Worm (Caenorhabditis elegans) whole organism, L2 larva: ENCODE measurements around the gene F45E10.2.

Experiments
- ZK546.5 ChIP-seq: sonication (generic microtip); optimal IDR thresholded peaks from 2 replicates; lab custom pipeline; 2017; ENCODE audit warnings: missing biosample characterization, missing genetic modification characterization
- ama-1 ChIP-seq: fragments of 150-350 bp; optimal IDR thresholded peaks from 2 replicates; lab custom pipeline; 2018; ENCODE audit warnings: inconsistent platforms
- ceh-16 ChIP-seq: fragments of 150-350 bp; optimal IDR thresholded peaks from 2 replicates; lab custom pipeline; 2014; ENCODE audit warnings: missing biosample characterization, missing genetic modification characterization
- egl-27 ChIP-seq: sonication (generic microtip); optimal IDR thresholded peaks from 3 replicates; lab custom pipeline; 2017; ENCODE audit warnings: missing biosample characterization, missing genetic modification reagents, missing genetic modification characterization
- fos-1 ChIP-seq: fragments of 150-350 bp; optimal IDR thresholded peaks from 2 replicates; lab custom pipeline; 2014; ENCODE audit warnings: missing biosample characterization, missing genetic modification characterization
- unc-39 ChIP-seq: fragments of 150-350 bp; optimal IDR thresholded peaks from 2 replicates; lab custom pipeline; 2014; ENCODE audit warnings: missing biosample characterization, missing genetic modification characterization

DNA sequence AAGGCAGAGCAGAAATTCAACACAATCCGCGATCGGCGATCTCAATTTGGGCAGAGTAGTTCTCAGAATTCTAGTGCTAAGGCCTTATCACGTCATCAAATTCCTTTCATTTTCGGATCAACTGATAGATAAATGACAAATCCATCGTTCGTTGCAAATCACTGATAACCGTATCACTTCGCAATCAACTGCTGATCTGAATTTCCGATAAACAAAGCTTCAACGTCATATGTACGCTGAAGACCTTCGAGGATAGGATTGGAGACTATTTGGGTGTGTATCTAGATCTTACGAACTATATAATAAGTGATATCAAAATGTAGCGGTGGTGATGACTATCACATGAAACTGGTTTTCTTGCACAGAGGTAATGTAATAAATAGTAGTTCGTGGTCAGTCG is 2.1 kb upstream of the F45E10.2 start:
- TF ChIP-seq unc-39 (no peak), egl-27 (tag; lab: Kevin White, UChicago) (no peak), fos-1 (no peak), ama-1 (no peak), ceh-16 (tag; lab: Kevin White, UChicago) (no peak), ZK546.5 (tag; lab: Kevin White, UChicago) (no peak)
